Worm (Caenorhabditis elegans) whole organism, dauer: ENCODE measurements around the gene lido-17.

Experiments used
- unc-62 ChIP-seq: sonication (generic microtip); optimal IDR thresholded peaks from 2 replicates; lab custom pipeline; 2017; ENCODE audit warnings: missing biosample characterization, missing genetic modification reagents, missing genetic modification characterization

lido-17 gene

ce11 chrII:9362249-9362648 is 30.4 kb downstream of the lido-17 start:
- TF ChIP-seq unc-62 (GFP tag; lab: Kevin White, UChicago), result no peak

ce11 chrII:9358230-9358629 is 34.4 kb downstream of the lido-17 start, which contains the start of gene mel-11:
TSS of gene mel-11 (plus strand) at chrII:9358530.
- TF ChIP-seq unc-62 (GFP tag; lab: Kevin White, UChicago), result no peak

ce11 chrII:9356723-9357122 is 35.9 kb downstream of the lido-17 start:
- no peak for TF ChIP-seq unc-62 (GFP tag; lab: Kevin White, UChicago)

ce11 chrII:9352669-9353068 is 40.0 kb downstream of the lido-17 start, which contains the start of the genes sdhb-1 and cup-15:
TSS of gene sdhb-1 (minus strand) at chrII:9352731.
TSS of gene cup-15 (plus strand) at chrII:9353000.
- no peak for TF ChIP-seq unc-62 (GFP tag; lab: Kevin White, UChicago)

- no peak for TF ChIP-seq unc-62 (GFP tag; lab: Kevin White, UChicago)
Observed at ce11 chrII:9347444-9347843, 45.2 kb downstream of the lido-17 start.

ce11 chrII:9346490-9346889 is 46.1 kb downstream of the lido-17 start, which contains the start of gene F42A8.1:
TSS of gene F42A8.1 (minus strand) at chrII:9346590.
- no peak for TF ChIP-seq unc-62 (GFP tag; lab: Kevin White, UChicago)

ce11 chrII:9345794-9346193 is 46.8 kb downstream of the lido-17 start:
- no peak for TF ChIP-seq unc-62 (GFP tag; lab: Kevin White, UChicago)

- no peak for TF ChIP-seq unc-62 (GFP tag; lab: Kevin White, UChicago)
Observed at ce11 chrII:9345116-9345515, 47.5 kb downstream of the lido-17 start.

ce11 chrII:9343955-9344354 is 48.7 kb downstream of the lido-17 start:
- no peak for TF ChIP-seq unc-62 (GFP tag; lab: Kevin White, UChicago)

ce11 chrII:9338859-9339258 is 53.8 kb downstream of the lido-17 start, which contains the start of gene ttll-12:
TSS of gene ttll-12 (plus strand) at chrII:9338997.
- no peak for TF ChIP-seq unc-62 (GFP tag; lab: Kevin White, UChicago)

- no peak for TF ChIP-seq unc-62 (GFP tag; lab: Kevin White, UChicago)
Observed at ce11 chrII:9336651-9337050, 56.0 kb downstream of the lido-17 start.
